Fruit fly (Drosophila melanogaster): ENCODE results near the gene CG9288.

The CG9288 gene

dm6 chr3R:13812736-13813250 is 33.4 kb downstream of the CG9288 start, which contains the start of the genes tal-1A, tal-2A, tal-3A and tal-AA (continued):
- TF ChIP-seq Gug (GFP tag; IDR thresholded peaks at IDR 0.05) (no peak), CG6163 (GFP tag; IDR thresholded peaks at IDR 0.05) (peak; percentile 57; the same call in 2 of the 3 replicates), CG8319 (GFP tag; optimal IDR thresholded peaks at IDR 0.05) (no peak), dac (GFP tag; optimal IDR thresholded peaks at IDR 0.05) (no peak), Smox (GFP tag; optimal IDR thresholded peaks at IDR 0.05) (peak; percentile 23), CG4318 (GFP tag; optimal IDR thresholded peaks at IDR 0.05) (no peak), vri (GFP tag; optimal IDR thresholded peaks at IDR 0.05) (peak; percentile 60), CG6276 (GFP tag; optimal IDR thresholded peaks at IDR 0.05) (peak; percentile 63)

- TF ChIP-seq svp (GFP tag) = peak; percentile 79
- peak; percentile 47; the same call in 1 of the 2 replicates for TF ChIP-seq CG15336 (GFP tag; IDR thresholded peaks at IDR 0.05)
- peak in 1 of 2 experiments; percentile 29 for TF ChIP-seq ss (GFP tag; optimal IDR thresholded peaks at IDR 0.05)
- TF ChIP-seq CG11762 (GFP tag; optimal IDR thresholded peaks at IDR 0.05; ENCODE audit: insufficient read depth) = no peak
- TF ChIP-seq CG6163 (GFP tag; IDR thresholded peaks at IDR 0.05) = 0 out of 3 replicates have a peak, but pooled peaks have one; percentile 43
- TF ChIP-seq CG34406 (GFP tag; optimal IDR thresholded peaks at IDR 0.05) = no peak
- peak; percentile 50; the same call in 2 of the 3 replicates for TF ChIP-seq eg (GFP tag; IDR thresholded peaks at IDR 0.05)
- no peak for TF ChIP-seq CG6792 (GFP tag; optimal IDR thresholded peaks at IDR 0.05)
- no peak for TF ChIP-seq Ets21C (GFP tag; optimal IDR thresholded peaks at IDR 0.05)
- peak; percentile 22 for TF ChIP-seq Eip78C (GFP tag)
- TF ChIP-seq fd59A (GFP tag; optimal IDR thresholded peaks at IDR 0.05) = no peak
- peak; percentile 3 for TF ChIP-seq CG6276 (GFP tag; optimal IDR thresholded peaks at IDR 0.05)
- TF ChIP-seq CG16779 (tag; optimal IDR thresholded peaks at IDR 0.05) = peak; percentile 2
Observed at dm6 chr3R:13815022-13815440, 35.6 kb downstream of the CG9288 start.

- TF ChIP-seq dsx (GFP tag; optimal IDR thresholded peaks at IDR 0.05; ENCODE audit: poor library complexity, severe bottlenecking) (no peak), acj6 (GFP tag; optimal IDR thresholded peaks at IDR 0.05) (peak; percentile 6), Eip78C (GFP tag) (peak; percentile 59), CG11902 (GFP tag; optimal IDR thresholded peaks at IDR 0.05) (no peak), Met (GFP tag; optimal IDR thresholded peaks at IDR 0.05) (peak; percentile 32), CG32006 (GFP tag; optimal IDR thresholded peaks at IDR 0.05) (peak; percentile 65), CG3919 (GFP tag; optimal IDR thresholded peaks at IDR 0.05) (no peak), OdsH (GFP tag; optimal IDR thresholded peaks at IDR 0.05) (peak; percentile 7), svp (GFP tag) (peak; percentile 72), CG6792 (GFP tag; optimal IDR thresholded peaks at IDR 0.05) (no peak), ss (GFP tag; optimal IDR thresholded peaks at IDR 0.05) (no peak), Hr4 (GFP tag; optimal IDR thresholded peaks at IDR 0.05) (peak; percentile 20), CG9139 (GFP tag; optimal IDR thresholded peaks at IDR 0.05) (no peak), Ets96B (tag; optimal IDR thresholded peaks at IDR 0.05) (no peak), Sox15 (GFP tag; optimal IDR thresholded peaks at IDR 0.05) (no peak), CG34406 (GFP tag; optimal IDR thresholded peaks at IDR 0.05) (peak; percentile 0), CG8632 (GFP tag; optimal IDR thresholded peaks at IDR 0.05) (no peak), fkh (GFP tag; optimal IDR thresholded peaks at IDR 0.05) (no peak), CG10631 (GFP tag; optimal IDR thresholded peaks at IDR 0.05) (no peak), CG6276 (GFP tag; optimal IDR thresholded peaks at IDR 0.05) (no peak), CG7368 (GFP tag; optimal IDR thresholded peaks at IDR 0.05) (no peak), Ets21C (GFP tag; optimal IDR thresholded peaks at IDR 0.05) (no peak), Blimp-1 (GFP tag; optimal IDR thresholded peaks at IDR 0.05) (peak; percentile 90), CG3032 (tag; optimal IDR thresholded peaks at IDR 0.05) (no peak), CG31627 (GFP tag; optimal IDR thresholded peaks at IDR 0.05) (peak; percentile 5), CG1621 (tag; optimal IDR thresholded peaks at IDR 0.05) (no peak), CG11762 (GFP tag; optimal IDR thresholded peaks at IDR 0.05; ENCODE audit: insufficient read depth) (no peak), Smox (GFP tag; optimal IDR thresholded peaks at IDR 0.05) (peak; percentile 4), CG8319 (GFP tag; optimal IDR thresholded peaks at IDR 0.05) (no peak), Hr38 (GFP tag; optimal IDR thresholded peaks at IDR 0.05) (no peak), CG4318 (GFP tag; optimal IDR thresholded peaks at IDR 0.05) (peak; percentile 4), topi (GFP tag; optimal IDR thresholded peaks at IDR 0.05) (no peak)
Observed at dm6 chr3R:13815566-13816374, 36.3 kb downstream of the CG9288 start.
